Fruit fly (Drosophila melanogaster) whole organism, embryonic: ENCODE data around the gene CG4949.

ENCODE experiments used
- C15 ChIP-seq: fragments of 200-800 bp; sonication (Bioruptor generic); IDR thresholded peaks from 3 replicates; pipeline ENCODE4 v1.3.6; 2022; ENCODE audit warnings: missing biosample characterization, missing genetic modification characterization
- CG10321 ChIP-seq: fragments of 200-800 bp; sonication (Bioruptor generic); IDR thresholded peaks from 2 replicates; pipeline ENCODE4 v1.3.6; 2022; ENCODE audit warnings: missing biosample characterization, missing genetic modification characterization
- CG10366 ChIP-seq: fragments of 200-800 bp; sonication (Bioruptor generic); IDR thresholded peaks from 2 replicates; pipeline ENCODE4 v1.3.6; 2022; ENCODE audit warnings: missing biosample characterization, missing genetic modification characterization
- CG11093 ChIP-seq: fragments of 200-800 bp; sonication (Bioruptor generic); IDR thresholded peaks from 3 replicates; pipeline ENCODE4 v1.3.6; 2022; ENCODE audit warnings: missing biosample characterization, missing genetic modification characterization
- CG11695 ChIP-seq: fragments of 200-800 bp; sonication (Bioruptor generic); IDR thresholded peaks from 3 replicates; pipeline ENCODE4 v1.3.6; 2022; ENCODE audit warnings: missing biosample characterization, missing genetic modification characterization
- CG13424 ChIP-seq: fragments of 200-800 bp; sonication (Bioruptor generic); optimal IDR thresholded peaks from 2 replicates; lab custom pipeline; 2019; ENCODE audit warnings: missing biosample characterization, mild to moderate bottlenecking, missing genetic modification characterization, moderate library complexity
- CG15601 ChIP-seq: fragments of 200-800 bp; sonication (Bioruptor generic); optimal IDR thresholded peaks from 3 replicates; lab custom pipeline; 2019; ENCODE audit warnings: missing biosample characterization, mild to moderate bottlenecking, missing genetic modification characterization, moderate library complexity
- CG1603 ChIP-seq: fragments of 200-800 bp; sonication (Bioruptor generic); optimal IDR thresholded peaks from 2 replicates; lab custom pipeline; 2019; ENCODE audit warnings: missing biosample characterization, mild to moderate bottlenecking, missing genetic modification characterization, moderate library complexity
- CG17186 ChIP-seq: fragments of 200-800 bp; sonication (Bioruptor generic); optimal IDR thresholded peaks from 3 replicates; lab custom pipeline; 2017; ENCODE audit warnings: missing biosample characterization, missing genetic modification reagents, missing genetic modification characterization
- CG17829 ChIP-seq: fragments of 200-800 bp; optimal IDR thresholded peaks from 2 replicates; lab custom pipeline; 2019; ENCODE audit warnings: missing biosample characterization, mild to moderate bottlenecking, missing genetic modification characterization, moderate library complexity
- CG18011 ChIP-seq: fragments of 200-800 bp; sonication (Bioruptor generic); optimal IDR thresholded peaks from 2 replicates; lab custom pipeline; 2017; ENCODE audit warnings: missing biosample characterization, missing genetic modification characterization, mild to moderate bottlenecking, moderate library complexity, missing genotype
- CG18476 ChIP-seq: fragments of 200-800 bp; sonication (Bioruptor generic); optimal IDR thresholded peaks from 2 replicates; lab custom pipeline; 2016; ENCODE audit warnings: missing biosample characterization, mild to moderate bottlenecking, missing genetic modification characterization
- CG18619 ChIP-seq: fragments of 200-800 bp; sonication (Bioruptor generic); optimal IDR thresholded peaks from 3 replicates; lab custom pipeline; 2017; ENCODE audit warnings: missing biosample characterization, mild to moderate bottlenecking, missing genetic modification characterization
- CG2199 ChIP-seq: fragments of 200-800 bp; sonication (Bioruptor generic); IDR thresholded peaks from 3 replicates; pipeline ENCODE4 v1.3.6; 2022; ENCODE audit warnings: missing biosample characterization, missing genetic modification characterization
- CG30020 ChIP-seq: fragments of 200-800 bp; optimal IDR thresholded peaks from 2 replicates; lab custom pipeline; 2019; ENCODE audit warnings: missing biosample characterization, mild to moderate bottlenecking, missing genetic modification characterization, moderate library complexity
- CG3726 ChIP-seq: fragments of 200-800 bp; sonication (Bioruptor generic); IDR thresholded peaks from 3 replicates; pipeline ENCODE4, ENCODE4 v1.3.6; 2022; ENCODE audit warnings: missing biosample characterization, missing genetic modification characterization
- CG4328 ChIP-seq: fragments of 200-800 bp; sonication (Bioruptor generic); optimal IDR thresholded peaks from 3 replicates; lab custom pipeline; 2017; ENCODE audit warnings: missing biosample characterization, missing genetic modification reagents, missing genetic modification characterization
- CG4360 ChIP-seq: fragments of 200-800 bp; sonication (Bioruptor generic); IDR thresholded peaks from 2 replicates; pipeline ENCODE4 v1.3.6; 2022; ENCODE audit warnings: missing biosample characterization, missing genetic modification characterization
- CG6272 ChIP-seq: fragments of 200-800 bp; sonication (Bioruptor generic); IDR thresholded peaks from 2 replicates; pipeline ENCODE4 v1.3.6; 2022; ENCODE audit warnings: missing biosample characterization, missing genetic modification characterization
- CG7963 ChIP-seq: fragments of 200-800 bp; sonication (Bioruptor generic); IDR thresholded peaks from 3 replicates; pipeline ENCODE4 v1.3.6; 2022; ENCODE audit warnings: missing biosample characterization, missing genetic modification characterization; ENCODE audit not compliant: partially characterized antibody
- CG8281 ChIP-seq: fragments of 200-800 bp; sonication (Bioruptor generic); optimal IDR thresholded peaks from 2 replicates; lab custom pipeline; 2018; ENCODE audit warnings: missing biosample characterization, mild to moderate bottlenecking, missing genetic modification characterization, moderate library complexity
- CHES-1-like ChIP-seq: fragments of 200-800 bp; sonication (Bioruptor generic); optimal IDR thresholded peaks from 2 replicates; lab custom pipeline; 2016; ENCODE audit warnings: missing biosample characterization, missing genetic modification characterization
- CTCF ChIP-seq: fragments of 200-800 bp; sonication (Bioruptor generic); optimal IDR thresholded peaks from 2 replicates; lab custom pipeline; 2017; ENCODE audit warnings: missing biosample characterization, mild to moderate bottlenecking, missing genetic modification characterization, moderate library complexity
- Dad ChIP-seq: fragments of 200-800 bp; sonication (Bioruptor generic); optimal IDR thresholded peaks from 3 replicates; lab custom pipeline; 2016; ENCODE audit warnings: missing biosample characterization, missing genetic modification characterization
- Dref ChIP-seq: fragments of 200-800 bp; sonication (Bioruptor generic); IDR thresholded peaks from 2 replicates; pipeline ENCODE4 v1.3.6; 2022; ENCODE audit warnings: missing biosample characterization, missing genetic modification characterization
- ERR ChIP-seq: fragments of 200-800 bp; sonication (Bioruptor generic); optimal IDR thresholded peaks from 2 replicates; lab custom pipeline; 2016; ENCODE audit warnings: missing biosample characterization, missing genetic modification characterization
- Eip74EF ChIP-seq, 2 experiments: fragments of 200-800 bp in 1 of 2; fragments of >200 bp in 1 of 2; sonication (Bioruptor generic) in 1 of 2; optimal IDR thresholded peaks; 2 replicates each; lab custom pipeline; 2017 to 2019; ENCODE audit warnings: missing biosample characterization in 2 of 2, missing genetic modification characterization in 2 of 2, mild to moderate bottlenecking in 1 of 2, moderate library complexity in 1 of 2
- Gug ChIP-seq: fragments of 200-800 bp; sonication (Bioruptor generic); IDR thresholded peaks from 4 replicates; pipeline ENCODE4 v1.3.6; 2022; ENCODE audit warnings: missing biosample characterization, missing genetic modification characterization
- Hsf ChIP-seq: fragments of 200-800 bp; sonication (Bioruptor generic); optimal IDR thresholded peaks from 3 replicates; lab custom pipeline; 2016; ENCODE audit warnings: missing biosample characterization, missing genetic modification characterization
- MESR4 ChIP-seq: fragments of 200-800 bp; sonication (Bioruptor generic); optimal IDR thresholded peaks from 2 replicates; lab custom pipeline; 2018; ENCODE audit warnings: missing biosample characterization, mild to moderate bottlenecking, missing genetic modification characterization, moderate library complexity
- Max ChIP-seq: fragments of 200-800 bp; sonication (Bioruptor generic); optimal IDR thresholded peaks from 2 replicates; lab custom pipeline; 2016; ENCODE audit warnings: missing biosample characterization, mild to moderate bottlenecking, missing genetic modification characterization
- Rfx ChIP-seq: fragments of 200-800 bp; sonication (Bioruptor generic); IDR thresholded peaks from 2 replicates; pipeline ENCODE4 v1.3.6; 2022; ENCODE audit warnings: missing biosample characterization, missing genetic modification characterization
- btn ChIP-seq: fragments of 200-800 bp; sonication (Bioruptor generic); optimal IDR thresholded peaks from 2 replicates; lab custom pipeline; 2016; ENCODE audit warnings: missing biosample characterization, missing genetic modification characterization
- caup ChIP-seq: fragments of 200-800 bp; sonication (Bioruptor generic); optimal IDR thresholded peaks from 3 replicates; lab custom pipeline; 2017; ENCODE audit warnings: missing biosample characterization, mild to moderate bottlenecking, missing genetic modification characterization, moderate library complexity; ENCODE audit not compliant: severe bottlenecking
- chm ChIP-seq: fragments of 200-800 bp; sonication (Bioruptor generic); IDR thresholded peaks from 2 replicates; pipeline ENCODE4 v1.3.6; 2022; ENCODE audit warnings: missing biosample characterization, missing genetic modification characterization
- grn ChIP-seq: fragments of 200-800 bp; sonication (Bioruptor generic); optimal IDR thresholded peaks from 3 replicates; lab custom pipeline; 2017; ENCODE audit warnings: missing biosample characterization, missing genetic modification characterization
- jing ChIP-seq: fragments of 200-800 bp; sonication (Bioruptor generic); optimal IDR thresholded peaks from 2 replicates; lab custom pipeline; 2018; ENCODE audit warnings: missing biosample characterization, mild to moderate bottlenecking, missing genetic modification characterization
- kah ChIP-seq: fragments of 200-800 bp; sonication (Bioruptor generic); optimal IDR thresholded peaks from 2 replicates; lab custom pipeline; 2018; ENCODE audit warnings: missing biosample characterization, mild to moderate bottlenecking, missing genetic modification characterization
- lola ChIP-seq, 3 experiments: fragments of >200 bp in 2 of 3; fragments of 200-800 bp in 1 of 3; sonication (Bioruptor generic) in 1 of 3; optimal IDR thresholded peaks; 2 replicates each; lab custom pipeline; 2017 to 2019; ENCODE audit warnings: missing biosample characterization in 3 of 3, missing genetic modification characterization in 3 of 3, mild to moderate bottlenecking in 1 of 3, moderate library complexity in 1 of 3
- mam ChIP-seq: fragments of 200-800 bp; sonication (Bioruptor generic); optimal IDR thresholded peaks from 3 replicates; lab custom pipeline; 2016; ENCODE audit warnings: missing biosample characterization, missing genetic modification characterization
- pzg ChIP-seq: fragments of 200-800 bp; sonication (Bioruptor generic); optimal IDR thresholded peaks from 3 replicates; lab custom pipeline; 2018; ENCODE audit warnings: missing biosample characterization, mild to moderate bottlenecking, missing genetic modification characterization, moderate library complexity
- scrt ChIP-seq: fragments of 200-800 bp; sonication (Bioruptor generic); optimal IDR thresholded peaks from 2 replicates; lab custom pipeline; 2018; ENCODE audit warnings: missing biosample characterization, mild to moderate bottlenecking, missing genetic modification characterization, moderate library complexity
- sd ChIP-seq: fragments of 200-800 bp; sonication (Bioruptor generic); optimal IDR thresholded peaks from 3 replicates; lab custom pipeline; 2018; ENCODE audit warnings: missing biosample characterization, mild to moderate bottlenecking, missing genetic modification characterization, moderate library complexity
- sens ChIP-seq: fragments of 200-800 bp; sonication (Bioruptor generic); peaks from one replicate; lab custom pipeline; 2016; ENCODE audit warnings: missing biosample characterization, missing genetic modification characterization
- sens-2 ChIP-seq: fragments of 200-800 bp; sonication (Bioruptor generic); IDR thresholded peaks from 2 replicates; pipeline ENCODE4 v1.3.6; 2022; ENCODE audit warnings: missing biosample characterization, missing genetic modification characterization
- sna ChIP-seq: fragments of 200-800 bp; sonication (Bioruptor generic); IDR thresholded peaks from 2 replicates; pipeline ENCODE4 v1.3.6; 2022; ENCODE audit warnings: missing biosample characterization, missing genetic modification characterization; ENCODE audit not compliant: partially characterized antibody
- sob ChIP-seq: fragments of 200-800 bp; sonication (Bioruptor generic); IDR thresholded peaks from 2 replicates; pipeline ENCODE4 v1.3.6; 2022; ENCODE audit warnings: missing biosample characterization, missing genetic modification characterization
- tgo ChIP-seq: fragments of 200-800 bp; sonication (Bioruptor generic); IDR thresholded peaks from 3 replicates; pipeline ENCODE4 v1.3.6; 2022; ENCODE audit warnings: missing biosample characterization, missing genetic modification characterization
- unc-4 ChIP-seq: fragments of 200-800 bp; sonication (Bioruptor generic); IDR thresholded peaks from 2 replicates; pipeline ENCODE4 v1.3.6; 2022; ENCODE audit warnings: missing biosample characterization, missing genetic modification characterization; ENCODE audit not compliant: partially characterized antibody

The CG4949 gene

dm6 chrX:17123545-17124203, 45.0 kb downstream of the CG4949 start (continued):
- TF ChIP-seq CG10321 (GFP tag; lab: Robert Waterston, UW): no peak
- peak; percentile 48; the same call in 1 of the 3 replicates for TF ChIP-seq CG2199 (GFP tag; lab: Robert Waterston, UW)
- TF ChIP-seq scrt (GFP tag; lab: Kevin White, UChicago): peak; percentile 42
- TF ChIP-seq CG6272: peak; percentile 47; the same call in 1 of the 2 replicates
- TF ChIP-seq CG18476 (GFP tag; lab: Kevin White, UChicago): peak; percentile 22
- TF ChIP-seq Dref (GFP tag; lab: Robert Waterston, UW): no peak
- peak; percentile 16 for TF ChIP-seq CG17186 (GFP tag; lab: Kevin White, UChicago)
- TF ChIP-seq lola (GFP tag; optimal IDR thresholded peaks at IDR 0.05; lab: Kevin White, UChicago): peak in 1 of 3 experiments; percentile 49
- peak; percentile 63 for TF ChIP-seq CG18619
- TF ChIP-seq CG11695 (GFP tag; lab: Robert Waterston, UW): peak; percentile 65
- peak; percentile 50; the same call in 1 of the 3 replicates for TF ChIP-seq CG3726
- peak; percentile 70 for TF ChIP-seq caup (GFP tag; lab: Kevin White, UChicago)
- TF ChIP-seq Max: peak; percentile 25
- TF ChIP-seq jing (GFP tag; lab: Kevin White, UChicago): peak; percentile 48
- TF ChIP-seq chm: peak; percentile 59
- 0 out of 3 replicates have a peak, but pooled peaks have one; percentile 33 for TF ChIP-seq CG11093 (GFP tag; lab: Robert Waterston, UW)
- TF ChIP-seq tgo (GFP tag; lab: Robert Waterston, UW): peak; percentile 58; the same call in 2 of the 3 replicates
- peak; percentile 42 for TF ChIP-seq Dad (GFP tag; lab: Kevin White, UChicago)
- TF ChIP-seq CTCF: no peak
- TF ChIP-seq Rfx (GFP tag; lab: Robert Waterston, UW): peak; percentile 85
- peak; percentile 29 for TF ChIP-seq mam (GFP tag; lab: Kevin White, UChicago)
- no peak for TF ChIP-seq unc-4 (GFP tag; lab: Robert Waterston, UW)
- no peak for TF ChIP-seq btn (GFP tag; lab: Kevin White, UChicago)
- TF ChIP-seq pzg (GFP tag; lab: Kevin White, UChicago): no peak
- peak; percentile 32 for TF ChIP-seq sd
- no peak for TF ChIP-seq ERR
- TF ChIP-seq CG13424 (tag; lab: Kevin White, UChicago): peak; percentile 82
- no peak for TF ChIP-seq MESR4 (GFP tag; lab: Kevin White, UChicago)
- peak; percentile 43 for TF ChIP-seq CG15601 (tag; lab: Kevin White, UChicago)
- TF ChIP-seq CG30020: no peak
- no peak for TF ChIP-seq CHES-1-like (GFP tag; lab: Kevin White, UChicago)
- peak; percentile 35 for TF ChIP-seq CG18011 (GFP tag; lab: Kevin White, UChicago)
- TF ChIP-seq grn: no peak
- TF ChIP-seq sna (GFP tag; lab: Robert Waterston, UW): no peak
- peak; percentile 72 for TF ChIP-seq sens-2 (GFP tag; lab: Robert Waterston, UW)
- TF ChIP-seq Eip74EF (GFP tag; optimal IDR thresholded peaks at IDR 0.05; lab: Kevin White, UChicago): peak in 1 of 2 experiments; percentile 77
- TF ChIP-seq CG17829 (tag; lab: Kevin White, UChicago): peak; percentile 74
- peak; percentile 70 for TF ChIP-seq CG10366 (GFP tag; lab: Robert Waterston, UW)
- TF ChIP-seq CG4328 (GFP tag; lab: Kevin White, UChicago): no peak
- 0 out of 2 replicates have a peak, but pooled peaks have one; percentile 11 for TF ChIP-seq CG4360 (GFP tag; lab: Robert Waterston, UW)
- TF ChIP-seq CG7963 (GFP tag; lab: Robert Waterston, UW): no peak
- peak; percentile 37; the same call in 1 of the 4 replicates for TF ChIP-seq Gug (GFP tag; lab: Robert Waterston, UW)
- peak; percentile 84 for TF ChIP-seq CG1603 (tag; lab: Kevin White, UChicago)
- peak; percentile 49; the same call in 1 of the 3 replicates for TF ChIP-seq C15
- no peak for TF ChIP-seq kah
- peak; percentile 92 for TF ChIP-seq sens
- peak; percentile 82 for TF ChIP-seq sob
- peak; percentile 70 for TF ChIP-seq Hsf
- peak; percentile 54 for TF ChIP-seq CG8281
